Worm (Caenorhabditis elegans): ENCODE measurements around the gene ttr-20.

Gene ttr-20

ce11 chrIV:4247334-4247733, 741 bp downstream of the ttr-20 start:
- TF ChIP-seq nhr-232 (tag; optimal IDR thresholded peaks at IDR 0.05) (no peak), unc-42 (tag; optimal IDR thresholded peaks at IDR 0.05) (peak; percentile 22)

ce11 chrIV:4247770-4248169, 1.2 kb downstream of the ttr-20 start, which contains the start of gene ama-1:
TSS of gene ama-1 (plus strand) at chrIV:4248070.
- TF ChIP-seq pha-2 (tag; optimal IDR thresholded peaks at IDR 0.05) = peak; percentile 43
- no peak for TF ChIP-seq nhr-232 (tag; optimal IDR thresholded peaks at IDR 0.05)
- TF ChIP-seq lin-11 (tag; optimal IDR thresholded peaks at IDR 0.05) = no peak
- no peak for TF ChIP-seq mec-3 (tag; optimal IDR thresholded peaks at IDR 0.05; ENCODE audit: borderline replicate concordance)
- TF ChIP-seq K09A11.1 (tag; optimal IDR thresholded peaks at IDR 0.05; ENCODE audit: insufficient read depth) = no peak

- TF ChIP-seq gmeb-2 (tag; optimal IDR thresholded peaks at IDR 0.05) (no peak), sox-4 (tag; optimal IDR thresholded peaks at IDR 0.05) (no peak), ceh-6 (GFP tag; optimal IDR thresholded peaks at IDR 0.05) (no peak), pat-9 (tag; optimal IDR thresholded peaks at IDR 0.05) (no peak), mec-3 (tag; optimal IDR thresholded peaks at IDR 0.05; ENCODE audit: borderline replicate concordance) (no peak), zip-5 (tag; optimal IDR thresholded peaks at IDR 0.05) (no peak), pha-2 (tag; optimal IDR thresholded peaks at IDR 0.05) (no peak), ceh-2 (tag; optimal IDR thresholded peaks at IDR 0.05) (no peak), syd-9 (tag; optimal IDR thresholded peaks at IDR 0.05) (no peak), ceh-9 (tag; optimal IDR thresholded peaks at IDR 0.05) (no peak), K09A11.1 (tag; optimal IDR thresholded peaks at IDR 0.05; ENCODE audit: insufficient read depth) (no peak), rnt-1 (tag; optimal IDR thresholded peaks at IDR 0.05) (no peak), Y22D7AL.16 (tag; optimal IDR thresholded peaks at IDR 0.05) (no peak), ceh-22 (tag; optimal IDR thresholded peaks at IDR 0.05) (no peak), pha-4 (tag; optimal IDR thresholded peaks at IDR 0.05) (no peak), dve-1 (tag; optimal IDR thresholded peaks at IDR 0.05) (no peak), ceh-18 (tag; optimal IDR thresholded peaks at IDR 0.05) (no peak), pax-1 (tag; optimal IDR thresholded peaks at IDR 0.05) (no peak), unc-3 (GFP tag; conservative IDR thresholded peaks at IDR 0.05) (no peak), unc-3 (tag; optimal IDR thresholded peaks at IDR 0.05) (no peak)
Measured at ce11 chrIV:4254989-4255582, 8.5 kb downstream of the ttr-20 start.

DNA sequence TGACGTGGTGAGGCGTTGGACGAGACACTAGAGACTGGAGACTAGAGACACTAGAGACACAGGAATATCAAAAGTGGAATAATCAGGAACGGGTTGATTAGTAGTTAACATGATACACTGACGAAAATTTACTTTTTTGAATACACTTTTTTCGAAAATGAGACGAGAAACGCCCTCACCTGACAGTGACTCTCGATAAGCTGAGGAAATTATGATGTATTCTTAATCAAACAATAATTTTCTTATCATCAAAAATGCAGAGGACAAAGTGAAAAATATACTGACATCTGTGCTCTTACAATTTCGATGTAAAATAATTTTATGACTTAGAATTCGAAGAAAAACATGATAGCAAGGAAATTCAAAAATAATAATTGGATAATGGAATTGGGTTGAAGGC, 12.8 kb downstream of the ttr-20 start:
- TF ChIP-seq hlh-15 (tag; optimal IDR thresholded peaks at IDR 0.05) = no peak
- TF ChIP-seq T23F11.4 (GFP tag; optimal IDR thresholded peaks at IDR 0.05) = no peak
- TF ChIP-seq C08G9.2 (tag; optimal IDR thresholded peaks at IDR 0.05) = no peak
- TF ChIP-seq nfya-1 (tag; optimal IDR thresholded peaks at IDR 0.05) = no peak
- no peak for TF ChIP-seq lim-6 (tag; optimal IDR thresholded peaks at IDR 0.05)
- TF ChIP-seq pqm-1 (tag; optimal IDR thresholded peaks at IDR 0.05) = no peak
- no peak for TF ChIP-seq unc-86 (tag; optimal IDR thresholded peaks at IDR 0.05)
- TF ChIP-seq nhr-232 (tag; optimal IDR thresholded peaks at IDR 0.05) = no peak
- no peak for TF ChIP-seq ceh-6 (GFP tag; optimal IDR thresholded peaks at IDR 0.05)

DNA sequence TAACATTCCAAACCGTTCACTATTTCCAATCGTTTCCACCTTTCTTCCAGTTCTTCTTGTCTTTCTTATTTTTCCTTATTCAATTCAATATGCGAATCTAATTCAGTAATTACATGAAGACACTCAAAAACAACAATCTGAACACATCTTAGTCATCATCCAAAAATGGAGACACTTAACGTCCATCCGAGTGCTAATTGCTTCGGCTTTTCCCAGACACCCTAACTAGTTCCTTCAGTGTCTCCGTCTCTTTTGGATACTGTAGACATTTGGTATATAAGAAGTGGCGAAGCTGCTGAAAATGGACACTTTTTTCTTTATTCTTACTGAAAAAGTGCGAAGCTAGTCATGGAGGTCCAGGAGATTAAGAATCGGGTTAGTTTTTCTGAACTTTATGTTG, 16.4 kb downstream of the ttr-20 start, which contains the start of gene col-33:
col-33 (plus strand) TSS at position 301 of the 400 bp plus-strand sequence.
- TF ChIP-seq pqm-1 (tag; optimal IDR thresholded peaks at IDR 0.05) (no peak), syd-9 (tag; optimal IDR thresholded peaks at IDR 0.05) (no peak), unc-42 (tag; optimal IDR thresholded peaks at IDR 0.05) (no peak), pat-9 (tag; optimal IDR thresholded peaks at IDR 0.05) (no peak), dve-1 (tag; optimal IDR thresholded peaks at IDR 0.05) (no peak), ztf-16 (tag; optimal IDR thresholded peaks at IDR 0.05) (no peak), hlh-13 (GFP tag; optimal IDR thresholded peaks at IDR 0.05) (no peak), ttx-3 (tag; optimal IDR thresholded peaks at IDR 0.05) (no peak), che-1 (tag; optimal IDR thresholded peaks at IDR 0.05) (no peak), ceh-31 (tag; optimal IDR thresholded peaks at IDR 0.05) (no peak)

All from whole organism, late embryonic.